Worm (Caenorhabditis elegans) whole organism, late embryonic: Measurements from ENCODE around the gene msp-33.
"Not testable (repeated sequence)": the region's sequence is repeated elsewhere in the genome, so short reads cannot be mapped to it uniquely, and the experiment has no call there.

ENCODE experiments used
- ceh-18 ChIP-seq: sonication (generic microtip); optimal IDR thresholded peaks from 2 replicates; lab custom pipeline; 2016; ENCODE audit warnings: missing genetic modification characterization, missing compliant biosample characterization
- ceh-31 ChIP-seq: sonication (generic microtip); optimal IDR thresholded peaks from 2 replicates; lab custom pipeline; 2016; ENCODE audit warnings: missing genetic modification characterization, missing compliant biosample characterization
- ceh-48 ChIP-seq: sonication (generic microtip); optimal IDR thresholded peaks from 2 replicates; lab custom pipeline; 2016; ENCODE audit warnings: missing genetic modification characterization, inconsistent platforms, missing compliant biosample characterization
- ceh-6 ChIP-seq: fragments of 200-800 bp; sonication (Bioruptor generic); optimal IDR thresholded peaks from 2 replicates; lab custom pipeline; 2018; ENCODE audit warnings: mild to moderate bottlenecking, missing genetic modification characterization, missing compliant biosample characterization
- che-1 ChIP-seq: sonication (generic microtip); optimal IDR thresholded peaks from 2 replicates; lab custom pipeline; 2016; ENCODE audit warnings: mild to moderate bottlenecking, missing genetic modification characterization, missing compliant biosample characterization
- ets-4 ChIP-seq: sonication (generic microtip); optimal IDR thresholded peaks from 2 replicates; lab custom pipeline; 2016; ENCODE audit warnings: missing genetic modification characterization, missing compliant biosample characterization
- fkh-10 ChIP-seq: fragments of 150-350 bp; optimal IDR thresholded peaks from 2 replicates; lab custom pipeline; 2014; ENCODE audit warnings: missing biosample characterization, missing genetic modification reagents, missing genetic modification characterization
- nhr-11 ChIP-seq: fragments of 150-350 bp; optimal IDR thresholded peaks from 2 replicates; lab custom pipeline; 2014; ENCODE audit warnings: missing biosample characterization, missing genetic modification characterization
- pros-1 ChIP-seq: fragments of 150-350 bp; optimal IDR thresholded peaks from 2 replicates; lab custom pipeline; 2014; ENCODE audit warnings: missing biosample characterization, missing genetic modification reagents, missing genetic modification characterization
- unc-86 ChIP-seq: sonication (generic microtip); optimal IDR thresholded peaks from 2 replicates; lab custom pipeline; 2016; ENCODE audit warnings: missing genetic modification characterization, missing compliant biosample characterization
- ztf-16 ChIP-seq: sonication (generic microtip); optimal IDR thresholded peaks from 2 replicates; lab custom pipeline; 2017; ENCODE audit warnings: missing genetic modification characterization, missing compliant biosample characterization

DNA sequence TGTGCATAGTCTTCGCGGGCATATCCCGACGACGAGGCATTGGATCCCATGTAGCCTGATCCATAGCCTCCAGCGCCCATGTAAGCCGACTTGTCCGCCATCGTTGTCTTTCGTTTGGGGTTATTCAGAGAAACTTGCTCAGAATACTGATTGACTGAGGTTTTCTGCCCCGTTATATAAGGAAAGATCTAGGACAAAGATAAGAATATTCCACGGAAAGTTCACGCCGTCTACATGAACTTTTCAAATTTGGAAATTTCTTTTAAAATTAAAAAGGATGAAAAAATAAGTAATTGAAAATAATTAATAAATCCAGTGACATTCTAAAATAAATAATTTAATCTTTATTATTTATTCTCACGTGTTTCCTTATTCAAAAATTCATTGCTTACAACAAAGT lies 32.2 kb downstream of the msp-33 start, which contains the start of the genes nspd-5 and F11G11.4:
- not testable (repeated sequence) for TF ChIP-seq ceh-31; ztf-16; nhr-11 (tag; lab: Kevin White, UChicago); ceh-6 (GFP tag; lab: Kevin White, UChicago); pros-1 (tag; lab: Kevin White, UChicago); ets-4 (tag; lab: Kevin White, UChicago); ceh-48 (tag; lab: Kevin White, UChicago); unc-86 (tag; lab: Kevin White, UChicago); fkh-10; che-1 (tag; lab: Kevin White, UChicago); ceh-18
